Worm (Caenorhabditis elegans) whole organism, mixed stage, embryonic: Measurements from ENCODE around the gene fut-4.

ENCODE experiments used
- blmp-1 ChIP-seq: fragments of 150-350 bp; optimal IDR thresholded peaks from 2 replicates; lab custom pipeline; 2014; ENCODE audit warnings: missing biosample characterization, missing genetic modification characterization
- ceh-39 ChIP-seq: fragments of 150-350 bp; optimal IDR thresholded peaks from 2 replicates; lab custom pipeline; 2014; ENCODE audit warnings: missing biosample characterization, missing genetic modification characterization
- ces-1 ChIP-seq: fragments of 150-350 bp; optimal IDR thresholded peaks from 2 replicates; lab custom pipeline; 2014; ENCODE audit warnings: missing biosample characterization, missing genetic modification reagents, missing genetic modification characterization
- elt-1 ChIP-seq: sonication (generic microtip); optimal IDR thresholded peaks from 2 replicates; lab custom pipeline; 2017; ENCODE audit warnings: missing genetic modification characterization, mild to moderate bottlenecking, missing compliant biosample characterization, antibody characterized with exemption, moderate library complexity, borderline replicate concordance; ENCODE audit not compliant: insufficient read depth
- elt-3 ChIP-seq: fragments of 150-350 bp; optimal IDR thresholded peaks from 2 replicates; lab custom pipeline; 2014; ENCODE audit warnings: missing biosample characterization, missing genetic modification characterization
- nhr-76 ChIP-seq: sonication (generic microtip); optimal IDR thresholded peaks from 2 replicates; lab custom pipeline; 2017; ENCODE audit warnings: missing biosample characterization, missing genetic modification characterization
- pha-4 ChIP-seq: fragments of 150-350 bp; optimal IDR thresholded peaks from 2 replicates; lab custom pipeline; 2018; ENCODE audit warnings: missing biosample characterization, missing genetic modification reagents, missing genetic modification characterization
- snpc-4 ChIP-seq: fragments of 150-350 bp; optimal IDR thresholded peaks from 2 replicates; lab custom pipeline; 2014; ENCODE audit warnings: missing biosample characterization, missing genetic modification characterization
- unc-39 ChIP-seq: fragments of 150-350 bp; optimal IDR thresholded peaks from 2 replicates; lab custom pipeline; 2014; ENCODE audit warnings: missing biosample characterization, missing genetic modification characterization
- unc-62 ChIP-seq: fragments of 150-350 bp; optimal IDR thresholded peaks from 2 replicates; lab custom pipeline; 2014; ENCODE audit warnings: missing biosample characterization, missing genetic modification reagents, missing genetic modification characterization
- zip-8 ChIP-seq: fragments of 150-350 bp; optimal IDR thresholded peaks from 2 replicates; lab custom pipeline; 2014; ENCODE audit warnings: missing biosample characterization, missing genetic modification characterization
- ztf-11 ChIP-seq: fragments of 150-350 bp; optimal IDR thresholded peaks from 2 replicates; lab custom pipeline; 2014; ENCODE audit warnings: missing biosample characterization, missing genetic modification characterization

ce11 chrII:2780804-2781203 lies 41.5 kb downstream of the fut-4 start:
- TF ChIP-seq snpc-4 (tag; lab: Kevin White, UChicago) = no peak
- no peak for TF ChIP-seq nhr-76 (tag; lab: Kevin White, UChicago)
- no peak for TF ChIP-seq unc-62 (GFP tag; lab: Kevin White, UChicago)
- no peak for TF ChIP-seq ceh-39 (tag; lab: Kevin White, UChicago)
- TF ChIP-seq ztf-11 (tag; lab: Kevin White, UChicago) = no peak
- TF ChIP-seq blmp-1 = no peak
- TF ChIP-seq elt-3 (tag; lab: Kevin White, UChicago) = no peak
- TF ChIP-seq unc-39 (tag; lab: Kevin White, UChicago) = no peak
- no peak for TF ChIP-seq ces-1 (GFP tag; lab: Kevin White, UChicago)
- TF ChIP-seq pha-4 (tag; lab: Kevin White, UChicago) = no peak
- no peak for TF ChIP-seq zip-8
- no peak for TF ChIP-seq elt-1 (tag; lab: Kevin White, UChicago)
